Fruit fly (Drosophila melanogaster) whole organism, embryonic: ENCODE results near the gene CG5521.

Source experiments
- Antp ChIP-seq: fragments of 200-800 bp; sonication (Bioruptor generic); optimal IDR thresholded peaks from 3 replicates; lab custom pipeline; 2016; ENCODE audit warnings: missing biosample characterization, missing genetic modification characterization
- B-H2 ChIP-seq: fragments of 200-800 bp; sonication (Bioruptor generic); optimal IDR thresholded peaks from 2 replicates; lab custom pipeline; 2018; ENCODE audit warnings: missing biosample characterization, mild to moderate bottlenecking, missing genetic modification characterization
- Bdp1 ChIP-seq: fragments of 200-800 bp; sonication (Bioruptor generic); optimal IDR thresholded peaks from 3 replicates; lab custom pipeline; 2016; ENCODE audit warnings: missing biosample characterization, missing genetic modification characterization
- Blimp-1 ChIP-seq: fragments of 200-800 bp; sonication (Bioruptor generic); optimal IDR thresholded peaks from 3 replicates; lab custom pipeline; 2018; ENCODE audit warnings: missing biosample characterization, missing genetic modification characterization, mild to moderate bottlenecking, moderate library complexity, missing genetic modification reagents
- CG10654 ChIP-seq: fragments of 200-800 bp; sonication (Bioruptor generic); optimal IDR thresholded peaks from 2 replicates; lab custom pipeline; 2016; ENCODE audit warnings: missing biosample characterization, missing genetic modification characterization
- CG12659 ChIP-seq: fragments of 200-800 bp; sonication (Bioruptor generic); optimal IDR thresholded peaks from 3 replicates; lab custom pipeline; 2017; ENCODE audit warnings: mild to moderate bottlenecking, missing biosample characterization, missing genetic modification reagents, missing genetic modification characterization
- CG13287 ChIP-seq: fragments of 200-800 bp; sonication (Bioruptor generic); IDR thresholded peaks from 2 replicates; pipeline ENCODE4 v1.3.6; 2022; ENCODE audit warnings: missing biosample characterization, missing genetic modification characterization; ENCODE audit not compliant: partially characterized antibody
- CG15514 ChIP-seq: fragments of 200-800 bp; sonication (Bioruptor generic); optimal IDR thresholded peaks from 3 replicates; lab custom pipeline; 2017; ENCODE audit warnings: missing biosample characterization, missing genetic modification characterization, mild to moderate bottlenecking, moderate library complexity, missing genetic modification reagents
- CG15601 ChIP-seq: fragments of 200-800 bp; sonication (Bioruptor generic); optimal IDR thresholded peaks from 3 replicates; lab custom pipeline; 2019; ENCODE audit warnings: missing biosample characterization, mild to moderate bottlenecking, missing genetic modification characterization, moderate library complexity
- CG17361 ChIP-seq: fragments of 200-800 bp; sonication (Bioruptor generic); IDR thresholded peaks from 3 replicates; pipeline ENCODE4 v1.3.6; 2022; ENCODE audit warnings: missing biosample characterization, missing genetic modification characterization
- CG17385 ChIP-seq: fragments of 200-800 bp; sonication (Bioruptor generic); optimal IDR thresholded peaks from 3 replicates; lab custom pipeline; 2018; ENCODE audit warnings: missing biosample characterization, mild to moderate bottlenecking, missing genetic modification characterization
- CG2116 ChIP-seq: fragments of 200-800 bp; sonication (Bioruptor generic); optimal IDR thresholded peaks from 3 replicates; lab custom pipeline; 2018; ENCODE audit warnings: missing biosample characterization, mild to moderate bottlenecking, missing genetic modification characterization
- CG2120 ChIP-seq: fragments of 200-800 bp; sonication (Bioruptor generic); optimal IDR thresholded peaks from 3 replicates; lab custom pipeline; 2016; ENCODE audit warnings: missing biosample characterization, missing genetic modification characterization
- CG2712 ChIP-seq: fragments of 200-800 bp; optimal IDR thresholded peaks from 3 replicates; lab custom pipeline; 2019; ENCODE audit warnings: missing biosample characterization, mild to moderate bottlenecking, missing genetic modification characterization, moderate library complexity
- CG30403 ChIP-seq: fragments of 200-800 bp; sonication (Bioruptor generic); optimal IDR thresholded peaks from 3 replicates; lab custom pipeline; 2016; ENCODE audit warnings: missing biosample characterization, missing genetic modification characterization
- CG3281 ChIP-seq: fragments of 200-800 bp; sonication (Bioruptor generic); optimal IDR thresholded peaks from 3 replicates; lab custom pipeline; 2017; ENCODE audit warnings: missing biosample characterization, mild to moderate bottlenecking, missing genetic modification characterization
- CG3995 ChIP-seq: fragments of 200-800 bp; sonication (Bioruptor generic); optimal IDR thresholded peaks from 3 replicates; lab custom pipeline; 2016; ENCODE audit warnings: missing biosample characterization, missing genetic modification characterization
- CG4707 ChIP-seq: fragments of 200-800 bp; sonication (Bioruptor generic); optimal IDR thresholded peaks from 2 replicates; lab custom pipeline; 2018; ENCODE audit warnings: missing biosample characterization, mild to moderate bottlenecking, missing genetic modification characterization, moderate library complexity
- CG5953 ChIP-seq: fragments of 200-800 bp; sonication (Bioruptor generic); IDR thresholded peaks from 2 replicates; pipeline ENCODE4 v1.3.6; 2022; ENCODE audit warnings: missing biosample characterization, missing genetic modification characterization
- CG7987 ChIP-seq: fragments of 200-800 bp; sonication (Bioruptor generic); optimal IDR thresholded peaks from 2 replicates; lab custom pipeline; 2018; ENCODE audit warnings: missing biosample characterization, mild to moderate bottlenecking, missing genetic modification characterization, moderate library complexity
- CG8924 ChIP-seq: fragments of 200-800 bp; optimal IDR thresholded peaks from 3 replicates; lab custom pipeline; 2019; ENCODE audit warnings: missing biosample characterization, mild to moderate bottlenecking, missing genetic modification characterization, moderate library complexity
- CoRest ChIP-seq: fragments of 200-800 bp; sonication (Bioruptor generic); optimal IDR thresholded peaks from 3 replicates; lab custom pipeline; 2018; ENCODE audit warnings: missing biosample characterization, mild to moderate bottlenecking, missing genetic modification characterization, moderate library complexity
- E2f2 ChIP-seq: fragments of 200-800 bp; sonication (Bioruptor generic); IDR thresholded peaks from 2 replicates; pipeline ENCODE4 v1.3.6; 2022; ENCODE audit warnings: missing biosample characterization, missing genetic modification characterization
- Ets97D ChIP-seq: fragments of 200-800 bp; sonication (Bioruptor generic); optimal IDR thresholded peaks from 3 replicates; lab custom pipeline; 2016; ENCODE audit warnings: missing biosample characterization, missing genetic modification characterization
- Fer1 ChIP-seq: fragments of 200-800 bp; sonication (Bioruptor generic); optimal IDR thresholded peaks from 2 replicates; lab custom pipeline; 2017; ENCODE audit warnings: missing biosample characterization, mild to moderate bottlenecking, missing genetic modification characterization
- Gsc ChIP-seq: fragments of 200-800 bp; sonication (Bioruptor generic); IDR thresholded peaks from 2 replicates; pipeline ENCODE4 v1.3.6; 2022; ENCODE audit warnings: missing biosample characterization, missing genetic modification characterization
- HmgZ ChIP-seq: fragments of 200-800 bp; sonication (Bioruptor generic); optimal IDR thresholded peaks from 2 replicates; lab custom pipeline; 2018; ENCODE audit warnings: missing biosample characterization, mild to moderate bottlenecking, missing genetic modification characterization
- Hmr ChIP-seq: fragments of 200-800 bp; sonication (Bioruptor generic); optimal IDR thresholded peaks from 3 replicates; lab custom pipeline; 2017; ENCODE audit warnings: mild to moderate bottlenecking, missing biosample characterization, missing genetic modification reagents, missing genetic modification characterization
- MBD-R2 ChIP-seq: fragments of 200-800 bp; sonication (Bioruptor generic); IDR thresholded peaks from 2 replicates; pipeline ENCODE4 v1.3.6; 2022; ENCODE audit warnings: missing biosample characterization, missing genetic modification characterization
- MESR4 ChIP-seq: fragments of 200-800 bp; sonication (Bioruptor generic); optimal IDR thresholded peaks from 2 replicates; lab custom pipeline; 2018; ENCODE audit warnings: missing biosample characterization, mild to moderate bottlenecking, missing genetic modification characterization, moderate library complexity
- Max ChIP-seq: fragments of 200-800 bp; sonication (Bioruptor generic); optimal IDR thresholded peaks from 2 replicates; lab custom pipeline; 2016; ENCODE audit warnings: missing biosample characterization, mild to moderate bottlenecking, missing genetic modification characterization
- Myb ChIP-seq: fragments of 200-800 bp; sonication (Bioruptor generic); optimal IDR thresholded peaks from 2 replicates; lab custom pipeline; 2016; ENCODE audit warnings: missing biosample characterization, missing genetic modification characterization
- PHDP ChIP-seq: fragments of 200-800 bp; sonication (Bioruptor generic); optimal IDR thresholded peaks from 3 replicates; lab custom pipeline; 2018; ENCODE audit warnings: missing biosample characterization, mild to moderate bottlenecking, missing genetic modification characterization, moderate library complexity
- Pdp1 ChIP-seq, 2 experiments: fragments of 200-800 bp; sonication (Bioruptor generic); optimal IDR thresholded peaks; 3 replicates each; lab custom pipeline; 2016; ENCODE audit warnings: missing biosample characterization in 2 of 2, missing genetic modification characterization in 2 of 2, mild to moderate bottlenecking in 1 of 2, moderate library complexity in 1 of 2
- Sry-δ ChIP-seq: fragments of 200-800 bp; sonication (Bioruptor generic); optimal IDR thresholded peaks from 2 replicates; lab custom pipeline; 2016; ENCODE audit warnings: missing biosample characterization, missing genetic modification characterization
- Stat92E ChIP-seq, 3 experiments: fragments of >200 bp in 2 of 3; fragments of 200-800 bp in 1 of 3; sonication (Bioruptor generic) in 1 of 3; optimal IDR thresholded peaks; 2 replicates each; lab custom pipeline; 2017 to 2019; ENCODE audit warnings: missing biosample characterization in 3 of 3, missing genetic modification characterization in 3 of 3, mild to moderate bottlenecking in 1 of 3, moderate library complexity in 1 of 3
- YL-1 ChIP-seq: fragments of 200-800 bp; sonication (Bioruptor generic); optimal IDR thresholded peaks from 3 replicates; lab custom pipeline; 2017; ENCODE audit warnings: missing biosample characterization, mild to moderate bottlenecking, missing genetic modification characterization
- chinmo ChIP-seq: fragments of 200-800 bp; sonication (Bioruptor generic); IDR thresholded peaks from 4 replicates; pipeline ENCODE4 v1.3.6; 2022; ENCODE audit warnings: missing biosample characterization, missing genetic modification characterization; ENCODE audit not compliant: partially characterized antibody
- crp ChIP-seq, 2 experiments: fragments of 200-800 bp; sonication (Bioruptor generic); optimal IDR thresholded peaks; 2 replicates in 1 of 2; 3 replicates in 1 of 2; lab custom pipeline; 2017; ENCODE audit warnings: missing biosample characterization in 2 of 2, missing genetic modification characterization in 2 of 2, mild to moderate bottlenecking in 1 of 2, moderate library complexity in 1 of 2
- onecut ChIP-seq: fragments of 200-800 bp; sonication (Bioruptor generic); IDR thresholded peaks from 2 replicates; pipeline ENCODE4 v1.3.6; 2022; ENCODE audit warnings: missing biosample characterization, missing genetic modification characterization
- row ChIP-seq: fragments of 200-800 bp; sonication (Bioruptor generic); IDR thresholded peaks from 3 replicates; pipeline ENCODE4 v1.3.6; 2022; ENCODE audit warnings: missing biosample characterization, missing genetic modification characterization
- sens ChIP-seq: fragments of 200-800 bp; sonication (Bioruptor generic); peaks from one replicate; lab custom pipeline; 2016; ENCODE audit warnings: missing biosample characterization, missing genetic modification characterization
- sens-2 ChIP-seq: fragments of 200-800 bp; sonication (Bioruptor generic); IDR thresholded peaks from 2 replicates; pipeline ENCODE4 v1.3.6; 2022; ENCODE audit warnings: missing biosample characterization, missing genetic modification characterization
- sr ChIP-seq: fragments of 200-800 bp; sonication (Bioruptor generic); IDR thresholded peaks from 3 replicates; pipeline ENCODE4 v1.3.6; 2022; ENCODE audit warnings: missing biosample characterization, missing genetic modification characterization
- tin ChIP-seq: fragments of 200-800 bp; sonication (Bioruptor generic); optimal IDR thresholded peaks from 3 replicates; lab custom pipeline; 2016; ENCODE audit warnings: missing biosample characterization, missing genetic modification characterization
- trem ChIP-seq: fragments of 200-800 bp; optimal IDR thresholded peaks from 3 replicates; lab custom pipeline; 2019; ENCODE audit warnings: missing biosample characterization, mild to moderate bottlenecking, missing genetic modification characterization, moderate library complexity
- tx ChIP-seq: fragments of 200-800 bp; sonication (Bioruptor generic); optimal IDR thresholded peaks from 2 replicates; lab custom pipeline; 2016; ENCODE audit warnings: missing biosample characterization, missing genetic modification characterization
- zf30C ChIP-seq: fragments of 200-800 bp; sonication (Bioruptor generic); optimal IDR thresholded peaks from 3 replicates; lab custom pipeline; 2018; ENCODE audit warnings: missing biosample characterization, mild to moderate bottlenecking, missing genetic modification characterization
- zfh2 ChIP-seq: fragments of 200-800 bp; sonication (Bioruptor generic); optimal IDR thresholded peaks from 2 replicates; lab custom pipeline; 2016; ENCODE audit warnings: missing biosample characterization, missing genetic modification characterization

Gene CG5521

dm6 chr3R:26937423-26937822 is 29.3 kb upstream of the CG5521 start (continued):
- TF ChIP-seq CG4707 (no peak), CG5953 (no peak), crp (GFP tag; optimal IDR thresholded peaks at IDR 0.05; lab: Kevin White, UChicago) (no peak), Hmr (no peak), Antp (GFP tag; lab: Kevin White, UChicago) (peak; percentile 15)

- peak; percentile 17 for TF ChIP-seq Max
- peak in 1 of 3 experiments; percentile 79 for TF ChIP-seq Stat92E (GFP tag; optimal IDR thresholded peaks at IDR 0.05; lab: Kevin White, UChicago)
- TF ChIP-seq CG2120 (GFP tag; lab: Kevin White, UChicago), result peak; percentile 15
- TF ChIP-seq CG15601 (tag; lab: Kevin White, UChicago), result peak; percentile 61
- peak; percentile 26 for TF ChIP-seq CG12659 (GFP tag; lab: Kevin White, UChicago)
- TF ChIP-seq E2f2 (GFP tag; lab: Robert Waterston, UW), result peak; percentile 99
- TF ChIP-seq onecut (GFP tag; lab: Robert Waterston, UW), result peak; percentile 74
- no peak for TF ChIP-seq CG7987 (GFP tag; lab: Kevin White, UChicago)
- no peak for TF ChIP-seq sens-2 (GFP tag; lab: Robert Waterston, UW)
- peak; percentile 55 for TF ChIP-seq YL-1 (GFP tag; lab: Kevin White, UChicago)
- TF ChIP-seq sens (GFP tag; lab: Kevin White, UChicago), result peak; percentile 89
- peak; percentile 74 for TF ChIP-seq CG15514
- peak in 1 of 2 experiments; percentile 71 for TF ChIP-seq Pdp1 (GFP tag; optimal IDR thresholded peaks at IDR 0.05; lab: Kevin White, UChicago)
- peak; percentile 7 for TF ChIP-seq Blimp-1 (GFP tag; lab: Kevin White, UChicago)
- TF ChIP-seq HmgZ (tag; lab: Kevin White, UChicago), result peak; percentile 48
- TF ChIP-seq CG8924 (tag; lab: Kevin White, UChicago), result peak; percentile 17
- TF ChIP-seq Ets97D (GFP tag; lab: Kevin White, UChicago), result peak; percentile 74
- peak; percentile 8 for TF ChIP-seq tin (GFP tag; lab: Kevin White, UChicago)
- peak; percentile 48 for TF ChIP-seq CG2116
- TF ChIP-seq zfh2 (GFP tag; lab: Kevin White, UChicago), result no peak
- TF ChIP-seq CG2712 (tag; lab: Kevin White, UChicago), result peak; percentile 57
- 0 out of 4 replicates have a peak, but pooled peaks have one; percentile 23 for TF ChIP-seq chinmo (GFP tag; lab: Robert Waterston, UW)
- no peak for TF ChIP-seq Gsc (GFP tag; lab: Robert Waterston, UW)
- TF ChIP-seq MESR4 (GFP tag; lab: Kevin White, UChicago), result peak; percentile 33
- peak; percentile 52 for TF ChIP-seq B-H2 (GFP tag; lab: Kevin White, UChicago)
- peak; percentile 31; the same call in 1 of the 2 replicates for TF ChIP-seq CG13287 (GFP tag; lab: Robert Waterston, UW)
- TF ChIP-seq Myb, result peak; percentile 2
- TF ChIP-seq CG30403 (GFP tag; lab: Kevin White, UChicago), result peak; percentile 6
- peak; percentile 77 for TF ChIP-seq MBD-R2 (GFP tag; lab: Robert Waterston, UW)
- peak; percentile 39 for TF ChIP-seq Sry-δ (GFP tag; lab: Kevin White, UChicago)
- peak; percentile 76 for TF ChIP-seq CG3281 (GFP tag; lab: Kevin White, UChicago)
- no peak for TF ChIP-seq sr (GFP tag; lab: Robert Waterston, UW)
- peak; percentile 72 for TF ChIP-seq trem
- TF ChIP-seq CG10654 (GFP tag; lab: Kevin White, UChicago), result peak; percentile 2
- peak; percentile 43 for TF ChIP-seq Fer1 (GFP tag; lab: Kevin White, UChicago)
- TF ChIP-seq PHDP, result peak; percentile 7
- TF ChIP-seq CoRest, result peak; percentile 23
- TF ChIP-seq CG17385 (GFP tag; lab: Kevin White, UChicago), result no peak
- TF ChIP-seq CG3995 (GFP tag; lab: Kevin White, UChicago), result no peak
- no peak for TF ChIP-seq tx (GFP tag; lab: Kevin White, UChicago)
- no peak for TF ChIP-seq zf30C (GFP tag; lab: Kevin White, UChicago)
- peak; percentile 36 for TF ChIP-seq Bdp1 (GFP tag; lab: Kevin White, UChicago)
- peak; percentile 37; the same call in 1 of the 3 replicates for TF ChIP-seq row (GFP tag; lab: Robert Waterston, UW)
- 0 out of 3 replicates have a peak, but pooled peaks have one; percentile 23 for TF ChIP-seq CG17361 (GFP tag; lab: Robert Waterston, UW)
These were observed 21.5 kb upstream of the CG5521 start, which contains the start of gene CG14252 for dm6 chr3R:26945233-26945632. TSS of gene CG14252 (plus strand) at chr3R:26945534.
